Worm (Caenorhabditis elegans) whole organism, L4/young adult: Measurements from ENCODE around the gene rpl-42.

Source experiments
- W03F9.2 ChIP-seq: fragments of 150-350 bp; optimal IDR thresholded peaks from 2 replicates; lab custom pipeline; 2014; ENCODE audit warnings: missing biosample characterization, missing genetic modification characterization
- dao-5 ChIP-seq: sonication (generic microtip); optimal IDR thresholded peaks from 2 replicates; lab custom pipeline; 2016; ENCODE audit warnings: missing genotype, missing genetic modification characterization, moderate library complexity, missing compliant biosample characterization
- him-1 ChIP-seq: sonication (generic microtip); optimal IDR thresholded peaks from 2 replicates; lab custom pipeline; 2016; ENCODE audit warnings: missing genotype, missing genetic modification reagents, missing genetic modification characterization, missing compliant biosample characterization

The rpl-42 gene

DNA sequence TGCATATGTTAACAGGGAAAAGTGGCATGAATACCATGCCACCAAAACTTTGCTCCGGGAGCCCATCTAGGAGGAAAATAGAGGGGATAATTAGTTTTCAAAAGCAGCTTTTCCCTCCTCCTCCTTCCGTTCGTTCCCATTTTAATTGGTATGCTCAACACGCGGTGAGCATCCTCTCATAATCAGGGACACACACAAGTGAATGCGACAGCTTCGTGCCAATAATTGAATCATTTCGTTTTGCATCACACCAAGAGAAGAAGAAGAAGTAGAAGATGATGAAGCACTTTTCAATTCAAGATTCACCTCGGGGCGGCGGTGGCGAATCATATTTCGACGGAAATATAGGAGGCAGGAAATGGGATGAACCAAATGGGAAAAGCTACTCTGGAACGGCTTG is 4.4 kb upstream of the rpl-42 start:
- TF ChIP-seq him-1 (tag; lab: Kevin White, UChicago) (no peak), W03F9.2 (tag; lab: Kevin White, UChicago) (no peak), dao-5 (tag; lab: Kevin White, UChicago) (no peak)

DNA sequence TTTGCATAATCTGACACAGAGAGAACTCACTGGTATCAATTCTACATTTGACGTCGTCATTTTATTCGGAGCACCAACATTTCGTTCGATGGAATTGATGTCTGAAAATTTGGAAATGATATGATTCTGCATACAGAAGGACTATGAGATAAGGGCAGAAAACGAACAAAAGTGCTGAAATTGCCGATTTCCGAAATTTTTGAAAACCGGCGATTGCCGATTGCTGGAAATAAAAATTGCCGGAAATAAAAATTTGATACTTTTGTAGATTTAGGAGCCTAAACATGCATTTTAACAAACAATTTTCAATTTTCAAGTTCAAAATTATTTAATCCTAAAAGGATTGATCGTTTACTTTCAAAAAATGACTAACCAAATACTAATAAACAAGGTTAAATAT is 3.2 kb upstream of the rpl-42 start, which contains the start of gene unc-53:
TSS of gene unc-53 (minus strand) at position 101 of the 400 bp plus-strand sequence.
- TF ChIP-seq dao-5 (tag; lab: Kevin White, UChicago) (no peak), W03F9.2 (tag; lab: Kevin White, UChicago) (no peak), him-1 (tag; lab: Kevin White, UChicago) (no peak)

DNA sequence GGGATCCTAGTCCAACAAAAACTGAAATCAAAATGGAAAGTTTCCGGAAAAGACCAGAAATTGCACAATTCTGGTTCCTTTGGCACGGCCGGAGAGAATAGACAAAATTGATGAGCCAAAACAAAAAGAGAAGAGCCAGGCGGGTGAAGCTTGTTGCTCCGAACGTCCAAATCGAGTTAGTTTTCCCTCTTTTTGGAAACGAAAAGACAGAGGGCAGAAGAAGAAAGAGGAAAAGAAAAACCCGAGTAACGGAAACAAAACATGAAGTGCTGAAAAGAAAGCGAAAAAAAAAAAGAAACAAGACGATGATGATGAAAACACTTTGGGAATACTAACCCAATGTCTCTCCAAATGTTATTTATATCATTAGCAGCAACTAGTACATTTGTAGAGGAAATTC is 936 bp upstream of the rpl-42 start:
- no peak for TF ChIP-seq dao-5 (tag; lab: Kevin White, UChicago)
- TF ChIP-seq W03F9.2 (tag; lab: Kevin White, UChicago): no peak

DNA sequence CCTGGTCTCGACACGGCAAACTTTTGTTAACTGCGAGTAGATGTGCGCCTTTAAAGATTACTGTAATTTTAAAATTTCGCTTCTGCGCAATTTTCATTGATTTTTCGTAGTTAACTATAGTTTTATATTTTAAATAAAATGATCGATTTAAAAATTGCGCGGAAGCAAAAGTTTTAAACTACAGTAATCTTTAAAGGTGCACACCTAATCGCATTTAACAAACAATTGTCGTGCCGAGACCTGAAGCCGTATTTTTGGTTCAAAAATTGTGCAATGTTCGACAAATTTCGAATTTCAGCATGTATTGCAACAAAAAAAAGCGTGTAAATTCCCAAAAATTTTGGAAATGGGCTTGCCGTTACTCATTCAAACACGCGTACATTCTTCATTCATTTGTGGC is 1.9 kb downstream of the rpl-42 start:
- TF ChIP-seq him-1 (tag; lab: Kevin White, UChicago) (no peak), dao-5 (tag; lab: Kevin White, UChicago) (no peak), W03F9.2 (tag; lab: Kevin White, UChicago) (no peak)

DNA sequence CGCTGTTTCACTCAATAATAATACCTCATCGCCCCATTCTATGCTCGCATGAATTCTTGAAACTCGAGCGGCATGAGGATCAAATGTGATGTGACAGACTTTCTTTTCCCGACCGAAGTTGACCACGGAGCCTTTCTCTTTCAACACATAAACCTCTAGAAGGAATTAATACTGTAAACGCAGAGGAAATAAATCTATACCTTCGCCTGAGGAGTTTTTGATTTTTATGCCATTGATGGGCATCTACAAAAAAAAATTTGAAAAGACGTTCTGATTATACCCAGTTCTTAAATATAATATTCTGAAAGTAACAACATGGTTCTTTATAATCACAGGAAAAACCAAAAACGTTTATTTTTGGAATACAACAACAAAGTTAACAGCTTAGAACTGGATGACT is 3.7 kb downstream of the rpl-42 start, which contains the start of gene nbs-1:
TSS of gene nbs-1 (minus strand) at position 246 of the 400 bp plus-strand sequence.
- no peak for TF ChIP-seq him-1 (tag; lab: Kevin White, UChicago)
- TF ChIP-seq W03F9.2 (tag; lab: Kevin White, UChicago): no peak
- TF ChIP-seq dao-5 (tag; lab: Kevin White, UChicago): no peak

DNA sequence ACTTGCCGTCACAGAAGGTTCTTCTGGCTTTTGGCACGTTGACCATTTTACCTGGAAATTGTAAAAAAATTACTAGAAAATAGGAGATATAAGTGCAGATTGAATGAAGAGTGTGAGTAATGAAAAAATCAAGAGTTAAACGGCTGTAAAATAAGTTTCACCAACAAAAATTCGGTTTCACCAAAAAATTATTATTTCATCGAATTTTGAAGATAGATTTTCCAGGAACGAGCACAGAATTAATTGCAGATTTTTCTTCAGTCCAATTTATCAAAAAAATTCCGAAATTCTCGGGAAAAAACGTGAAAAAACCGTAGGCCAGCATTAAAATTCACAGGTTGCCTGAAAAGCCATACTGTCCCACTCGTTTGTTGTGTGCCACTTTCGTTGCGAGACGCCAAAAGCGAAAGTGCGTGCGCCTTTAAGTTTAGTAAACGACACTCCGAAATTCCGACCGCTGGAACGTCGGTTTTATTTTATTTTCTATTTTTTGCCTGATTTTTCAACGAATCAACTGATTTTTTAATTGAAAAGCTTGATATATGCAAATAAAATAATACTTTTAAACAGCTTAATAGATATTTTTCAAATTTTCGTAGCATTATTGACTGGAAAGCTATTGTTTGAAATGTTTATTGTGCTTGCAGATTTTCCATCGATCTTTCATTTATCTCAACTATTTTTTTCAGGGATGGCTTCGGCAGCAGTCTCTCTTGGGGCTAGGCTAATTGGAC is 4.8 kb downstream of the rpl-42 start, which contains the start of the genes rpl-36.A and nuo-1:
TSS of gene rpl-36.A (minus strand) at position 51 of the 734 bp plus-strand sequence.
TSS of gene nuo-1 (plus strand) at position 684 of the 734 bp plus-strand sequence.
- no peak for TF ChIP-seq dao-5 (tag; lab: Kevin White, UChicago)
- TF ChIP-seq him-1 (tag; lab: Kevin White, UChicago): peak; percentile 28
- peak; percentile 87 for TF ChIP-seq W03F9.2 (tag; lab: Kevin White, UChicago)

DNA sequence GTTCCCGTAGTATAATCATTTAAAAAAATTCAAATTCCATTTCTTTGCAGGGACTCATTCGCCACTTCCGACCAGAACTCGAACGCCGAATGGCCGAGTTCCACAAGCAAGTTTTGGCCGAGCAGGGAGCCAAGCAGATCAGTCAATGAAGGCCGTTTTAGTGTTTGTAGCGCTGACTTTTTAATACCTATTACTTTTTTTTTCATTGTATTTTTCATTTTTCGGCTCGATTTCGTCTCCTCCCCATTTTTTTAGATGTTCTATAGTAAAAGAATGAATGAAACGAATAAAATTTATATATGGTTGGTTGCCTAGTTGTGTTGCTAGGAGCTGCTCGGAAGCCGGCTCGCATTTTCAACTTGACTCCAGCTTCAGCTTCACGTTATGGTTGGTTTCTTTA is 7.3 kb downstream of the rpl-42 start, which contains the start of gene C09H10.4:
TSS of gene C09H10.4 (plus strand) at position 301 of the 400 bp plus-strand sequence.
- TF ChIP-seq W03F9.2 (tag; lab: Kevin White, UChicago): no peak
- TF ChIP-seq dao-5 (tag; lab: Kevin White, UChicago): no peak
- no peak for TF ChIP-seq him-1 (tag; lab: Kevin White, UChicago)

DNA sequence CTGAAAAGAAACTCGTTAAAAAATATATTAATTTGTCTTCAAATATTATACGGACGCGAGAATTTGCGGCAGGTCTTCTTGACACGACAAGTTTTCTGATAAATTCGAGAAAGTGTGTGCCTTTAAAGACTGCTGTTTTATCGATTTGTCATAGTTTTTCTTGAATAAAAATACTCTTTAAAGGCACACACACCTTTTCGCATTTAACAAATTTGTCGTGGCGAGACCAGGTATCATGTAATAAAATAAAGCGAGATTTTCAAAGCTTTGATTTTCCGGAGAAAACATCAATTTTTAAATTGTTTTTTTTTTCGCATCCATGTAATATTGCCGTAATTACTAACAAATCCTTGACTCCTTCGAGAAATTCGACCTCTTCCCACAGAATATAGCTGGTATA is 8.7 kb downstream of the rpl-42 start:
- TF ChIP-seq dao-5 (tag; lab: Kevin White, UChicago): no peak
- no peak for TF ChIP-seq him-1 (tag; lab: Kevin White, UChicago)
- TF ChIP-seq W03F9.2 (tag; lab: Kevin White, UChicago): no peak

DNA sequence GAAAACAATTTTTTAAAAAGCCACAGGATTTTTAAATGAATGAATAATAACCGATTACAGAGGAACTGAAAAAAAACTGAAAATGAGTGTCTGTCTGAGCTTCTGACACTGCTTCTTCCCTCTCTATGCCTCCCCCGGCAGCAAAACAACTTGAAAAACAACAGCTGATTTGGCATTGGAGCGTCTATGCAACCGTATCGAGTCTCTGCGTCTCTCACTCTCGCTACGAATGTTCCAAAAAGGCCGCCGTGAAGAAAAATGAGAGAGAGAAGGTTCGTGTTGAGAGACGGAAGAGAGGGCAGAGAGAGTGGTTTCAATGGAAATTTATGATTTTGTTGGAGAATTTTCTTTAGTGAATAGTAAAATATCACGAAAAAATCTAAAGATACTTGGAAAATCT is 10.5 kb downstream of the rpl-42 start:
- TF ChIP-seq dao-5 (tag; lab: Kevin White, UChicago) (no peak), him-1 (tag; lab: Kevin White, UChicago) (no peak), W03F9.2 (tag; lab: Kevin White, UChicago) (peak; percentile 64)

DNA sequence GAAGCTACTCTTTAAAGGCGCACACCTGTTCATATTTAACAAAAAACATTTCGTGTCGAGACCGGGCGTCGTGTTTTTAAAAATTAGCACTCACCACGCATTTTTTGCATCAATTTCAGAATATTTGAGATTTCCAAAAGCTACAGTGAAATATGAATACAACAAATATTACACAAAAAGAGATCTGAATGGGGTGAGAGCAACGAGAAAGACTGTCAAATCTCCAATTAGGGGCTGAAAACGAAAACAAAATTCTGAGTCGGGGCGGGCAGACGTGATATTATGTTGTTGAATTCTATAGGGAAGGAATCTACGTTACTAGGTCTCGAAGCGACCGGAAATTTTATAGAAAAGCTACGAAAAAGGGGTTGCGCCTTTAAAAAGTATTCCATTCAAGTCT is 11.1 kb downstream of the rpl-42 start, which contains the start of gene C09H10.5:
TSS of gene C09H10.5 (minus strand) at position 101 of the 400 bp plus-strand sequence.
- TF ChIP-seq him-1 (tag; lab: Kevin White, UChicago) (no peak), W03F9.2 (tag; lab: Kevin White, UChicago) (no peak), dao-5 (tag; lab: Kevin White, UChicago) (no peak)

DNA sequence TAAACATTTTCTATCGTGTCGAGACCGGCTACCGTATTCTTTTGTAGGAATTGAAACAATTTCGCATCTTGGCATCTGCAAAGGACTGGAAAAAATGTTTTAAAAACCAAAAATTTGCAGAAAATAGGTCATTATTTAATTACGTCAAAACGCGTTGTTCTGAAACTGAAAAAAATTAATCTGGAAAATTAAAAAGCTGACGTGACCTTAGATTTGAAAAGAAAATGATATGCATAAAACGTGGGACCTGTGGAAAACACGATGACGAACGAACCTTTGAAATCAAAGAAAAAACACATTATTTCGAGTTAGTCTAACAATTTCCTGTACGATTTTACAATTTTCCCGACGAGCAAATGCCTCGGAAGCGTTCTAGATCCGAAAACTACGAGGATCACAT is 11.6 kb downstream of the rpl-42 start, which contains the start of gene C09H10.9:
TSS of gene C09H10.9 (plus strand) at position 301 of the 400 bp plus-strand sequence.
- no peak for TF ChIP-seq dao-5 (tag; lab: Kevin White, UChicago)
- TF ChIP-seq him-1 (tag; lab: Kevin White, UChicago): no peak
- TF ChIP-seq W03F9.2 (tag; lab: Kevin White, UChicago): no peak

DNA sequence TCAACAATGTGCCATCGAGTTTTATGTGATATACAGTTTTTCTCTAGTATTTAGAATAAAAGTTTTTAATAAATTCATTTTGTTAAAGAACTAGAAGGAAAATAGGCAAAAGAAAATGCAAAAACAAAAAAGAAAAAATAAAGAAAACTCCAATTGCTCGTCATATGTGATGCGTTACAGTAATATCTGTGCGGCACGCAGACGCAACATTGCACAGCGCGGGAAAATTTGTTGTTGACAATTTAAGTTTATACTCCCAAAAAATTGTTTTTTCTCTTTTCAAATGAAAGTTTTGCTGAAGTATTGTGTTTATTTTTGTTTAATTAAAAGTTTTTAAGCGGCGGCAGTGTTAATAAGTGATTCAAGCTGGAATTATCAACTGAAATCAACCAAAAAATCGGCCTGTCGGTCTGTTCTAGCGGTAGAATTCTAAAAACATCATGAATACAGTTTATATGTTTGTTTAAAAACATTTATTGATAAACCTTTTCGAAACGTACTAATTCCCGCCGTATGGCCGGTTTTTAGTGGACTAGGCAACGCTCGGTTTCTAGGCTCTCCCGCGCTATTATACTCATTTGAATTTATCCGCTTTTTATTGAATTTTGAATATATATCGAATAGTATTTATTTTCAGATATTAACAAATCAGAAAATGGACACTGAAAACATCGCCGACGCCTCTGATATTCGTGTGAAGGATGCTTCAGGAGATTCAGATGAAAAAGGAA is 13.6 kb downstream of the rpl-42 start, which contains the start of gene nasp-1:
TSS of gene nasp-1 (plus strand) at position 632 of the 731 bp plus-strand sequence.
- no peak for TF ChIP-seq him-1 (tag; lab: Kevin White, UChicago)
- TF ChIP-seq W03F9.2 (tag; lab: Kevin White, UChicago): peak; percentile 8
- TF ChIP-seq dao-5 (tag; lab: Kevin White, UChicago): no peak

DNA sequence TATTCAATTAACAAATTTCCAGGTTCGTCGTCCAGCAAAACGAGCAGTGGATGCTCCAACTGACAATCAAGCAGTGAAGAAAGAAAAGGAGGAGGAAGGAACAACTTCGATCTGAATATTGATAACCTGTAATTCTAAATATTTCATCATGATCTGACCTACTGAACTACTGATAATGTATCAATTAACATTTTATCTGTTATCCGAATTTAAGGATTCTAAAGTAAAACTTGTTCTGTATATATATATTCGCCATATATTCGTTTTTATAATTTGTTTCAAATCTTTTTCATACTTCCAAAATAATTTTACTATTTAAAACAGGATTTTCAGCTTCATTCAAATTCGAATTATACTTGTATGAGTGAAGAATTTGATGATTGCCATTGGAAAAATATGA is 15.3 kb downstream of the rpl-42 start, which contains the start of gene apc-17:
TSS of gene apc-17 (plus strand) at position 301 of the 400 bp plus-strand sequence.
- TF ChIP-seq W03F9.2 (tag; lab: Kevin White, UChicago) (no peak), him-1 (tag; lab: Kevin White, UChicago) (no peak), dao-5 (tag; lab: Kevin White, UChicago) (no peak)
